Fruit fly (Drosophila melanogaster) whole organism, embryonic: ENCODE data around the gene Tengl3.

Source experiments
- Bgb ChIP-seq: fragments of 200-800 bp; sonication (Bioruptor generic); IDR thresholded peaks from 2 replicates; pipeline ENCODE4 v1.3.6; 2022; ENCODE audit warnings: missing biosample characterization, missing genetic modification characterization; ENCODE audit not compliant: partially characterized antibody
- Blimp-1 ChIP-seq: fragments of 200-800 bp; sonication (Bioruptor generic); optimal IDR thresholded peaks from 3 replicates; lab custom pipeline; 2018; ENCODE audit warnings: missing biosample characterization, missing genetic modification characterization, mild to moderate bottlenecking, moderate library complexity, missing genetic modification reagents
- CG10462 ChIP-seq: fragments of 200-800 bp; sonication (Bioruptor generic); optimal IDR thresholded peaks from 2 replicates; lab custom pipeline; 2016; ENCODE audit warnings: missing biosample characterization, missing genetic modification characterization
- CG12071 ChIP-seq: fragments of 200-800 bp; sonication (Bioruptor generic); optimal IDR thresholded peaks from 3 replicates; lab custom pipeline; 2018; ENCODE audit warnings: missing biosample characterization, mild to moderate bottlenecking, missing genetic modification characterization
- CG12391 ChIP-seq: fragments of 200-800 bp; sonication (Bioruptor generic); optimal IDR thresholded peaks from 3 replicates; lab custom pipeline; 2018; ENCODE audit warnings: missing biosample characterization, mild to moderate bottlenecking, missing genetic modification characterization, moderate library complexity
- CG14965 ChIP-seq: fragments of 200-800 bp; sonication (Bioruptor generic); optimal IDR thresholded peaks from 2 replicates; lab custom pipeline; 2016; ENCODE audit warnings: missing biosample characterization, missing genetic modification characterization, borderline replicate concordance
- CG16779 ChIP-seq: fragments of 200-800 bp; sonication (Bioruptor generic); IDR thresholded peaks from 2 replicates; pipeline ENCODE4 v1.3.6; 2022; ENCODE audit warnings: missing biosample characterization, missing genetic modification characterization
- CG17568 ChIP-seq: fragments of 200-800 bp; sonication (Bioruptor generic); optimal IDR thresholded peaks from 2 replicates; lab custom pipeline; 2018; ENCODE audit warnings: missing biosample characterization, mild to moderate bottlenecking, missing genetic modification characterization, moderate library complexity
- CG17912 ChIP-seq: fragments of 200-800 bp; sonication (Bioruptor generic); optimal IDR thresholded peaks from 2 replicates; lab custom pipeline; 2018; ENCODE audit warnings: missing biosample characterization, mild to moderate bottlenecking, missing genetic modification characterization
- CG18599 ChIP-seq: fragments of 200-800 bp; sonication (Bioruptor generic); optimal IDR thresholded peaks from 3 replicates; lab custom pipeline; 2017; ENCODE audit warnings: missing biosample characterization, missing genetic modification characterization, mild to moderate bottlenecking, moderate library complexity, missing genetic modification reagents
- CG2678 ChIP-seq: fragments of 200-800 bp; sonication (Bioruptor generic); optimal IDR thresholded peaks from 3 replicates; lab custom pipeline; 2019; ENCODE audit warnings: missing biosample characterization, mild to moderate bottlenecking, missing genetic modification characterization, moderate library complexity
- CG31441 ChIP-seq: fragments of 200-800 bp; sonication (Bioruptor generic); IDR thresholded peaks from 2 replicates; pipeline ENCODE4 v1.3.6; 2022; ENCODE audit warnings: missing biosample characterization, missing genetic modification characterization
- CG3847 ChIP-seq: fragments of 200-800 bp; sonication (Bioruptor generic); IDR thresholded peaks from 2 replicates; pipeline ENCODE4 v1.3.6; 2022; ENCODE audit warnings: missing biosample characterization, missing genetic modification characterization
- CG6813 ChIP-seq: fragments of 200-800 bp; sonication (Bioruptor generic); optimal IDR thresholded peaks from 2 replicates; lab custom pipeline; 2017; ENCODE audit warnings: missing biosample characterization, missing genetic modification characterization, mild to moderate bottlenecking, moderate library complexity, missing genetic modification reagents
- CG8290 ChIP-seq, 3 experiments: fragments of 200-800 bp; sonication (Bioruptor generic); optimal IDR thresholded peaks; 2 replicates each; lab custom pipeline; 2016 to 2019; ENCODE audit warnings: missing biosample characterization in 3 of 3, missing genetic modification characterization in 3 of 3, mild to moderate bottlenecking in 2 of 3, moderate library complexity in 1 of 3
- CG9609 ChIP-seq: fragments of 200-800 bp; sonication (Bioruptor generic); optimal IDR thresholded peaks from 3 replicates; lab custom pipeline; 2016; ENCODE audit warnings: missing biosample characterization, missing genetic modification characterization
- CG9727 ChIP-seq: fragments of 200-800 bp; sonication (Bioruptor generic); optimal IDR thresholded peaks from 3 replicates; lab custom pipeline; 2017; ENCODE audit warnings: missing biosample characterization, mild to moderate bottlenecking, missing genetic modification characterization
- Camta ChIP-seq: fragments of 200-800 bp; sonication (Bioruptor generic); optimal IDR thresholded peaks from 2 replicates; lab custom pipeline; 2016; ENCODE audit warnings: missing biosample characterization, missing genetic modification characterization
- D19B ChIP-seq: fragments of 200-800 bp; sonication (Bioruptor generic); optimal IDR thresholded peaks from 2 replicates; lab custom pipeline; 2017; ENCODE audit warnings: missing biosample characterization, mild to moderate bottlenecking, missing genetic modification characterization
- Dek ChIP-seq: fragments of 200-800 bp; sonication (Bioruptor generic); optimal IDR thresholded peaks from 3 replicates; lab custom pipeline; 2019; ENCODE audit warnings: missing biosample characterization, mild to moderate bottlenecking, missing genetic modification characterization, moderate library complexity
- Dip2 ChIP-seq: fragments of 200-800 bp; sonication (Bioruptor generic); IDR thresholded peaks from 2 replicates; pipeline ENCODE4 v1.3.6; 2022; ENCODE audit warnings: missing biosample characterization, missing genetic modification characterization
- Doc2 ChIP-seq: fragments of 200-800 bp; sonication (Bioruptor generic); IDR thresholded peaks from 2 replicates; pipeline ENCODE4 v1.3.6; 2022; ENCODE audit warnings: missing biosample characterization, missing genetic modification characterization
- Doc3 ChIP-seq: fragments of 200-800 bp; sonication (Bioruptor generic); IDR thresholded peaks from 3 replicates; pipeline ENCODE4 v1.3.6; 2022; ENCODE audit warnings: missing biosample characterization, missing genetic modification characterization; ENCODE audit not compliant: partially characterized antibody
- Dref ChIP-seq: fragments of 200-800 bp; sonication (Bioruptor generic); IDR thresholded peaks from 2 replicates; pipeline ENCODE4 v1.3.6; 2022; ENCODE audit warnings: missing biosample characterization, missing genetic modification characterization
- E2f2 ChIP-seq: fragments of 200-800 bp; sonication (Bioruptor generic); IDR thresholded peaks from 2 replicates; pipeline ENCODE4 v1.3.6; 2022; ENCODE audit warnings: missing biosample characterization, missing genetic modification characterization
- Fer2 ChIP-seq: fragments of 200-800 bp; sonication (Bioruptor generic); optimal IDR thresholded peaks from 2 replicates; lab custom pipeline; 2018; ENCODE audit warnings: missing biosample characterization, mild to moderate bottlenecking, missing genetic modification characterization, moderate library complexity
- Hr39 ChIP-seq: fragments of >200 bp; optimal IDR thresholded peaks from 2 replicates; lab custom pipeline; 2017
- Oli ChIP-seq: fragments of 200-800 bp; sonication (Bioruptor generic); optimal IDR thresholded peaks from 2 replicates; lab custom pipeline; 2018; ENCODE audit warnings: missing biosample characterization, mild to moderate bottlenecking, missing genetic modification characterization, moderate library complexity
- Sin3A ChIP-seq: fragments of >200 bp; optimal IDR thresholded peaks from 2 replicates; lab custom pipeline; 2018
- Six4 ChIP-seq: fragments of 200-800 bp; sonication (Bioruptor generic); optimal IDR thresholded peaks from 2 replicates; lab custom pipeline; 2016; ENCODE audit warnings: missing biosample characterization, missing genetic modification characterization
- abd-A ChIP-seq: fragments of 200-800 bp; sonication (Bioruptor generic); optimal IDR thresholded peaks from 3 replicates; lab custom pipeline; 2019; ENCODE audit warnings: missing biosample characterization, mild to moderate bottlenecking, missing genetic modification characterization, moderate library complexity
- bowl ChIP-seq: fragments of 200-800 bp; sonication (Bioruptor generic); IDR thresholded peaks from 2 replicates; pipeline ENCODE4 v1.3.6; 2022; ENCODE audit warnings: missing biosample characterization, missing genetic modification characterization
- chn ChIP-seq: fragments of 200-800 bp; sonication (Bioruptor generic); optimal IDR thresholded peaks from 2 replicates; lab custom pipeline; 2016; ENCODE audit warnings: missing biosample characterization, missing genetic modification characterization
- crc ChIP-seq: fragments of 200-800 bp; sonication (Bioruptor generic); optimal IDR thresholded peaks from 2 replicates; lab custom pipeline; 2016; ENCODE audit warnings: missing biosample characterization, missing genetic modification characterization
- dan ChIP-seq: fragments of 200-800 bp; sonication (Bioruptor generic); IDR thresholded peaks from 2 replicates; pipeline ENCODE4 v1.3.6; 2022; ENCODE audit warnings: missing biosample characterization, missing genetic modification characterization
- dm ChIP-seq: fragments of 200-800 bp; sonication (Bioruptor generic); optimal IDR thresholded peaks from 3 replicates; lab custom pipeline; 2016; ENCODE audit warnings: missing biosample characterization, missing genetic modification characterization
- exex ChIP-seq: fragments of 200-800 bp; sonication (Bioruptor generic); optimal IDR thresholded peaks from 4 replicates; lab custom pipeline; 2018; ENCODE audit warnings: missing biosample characterization, mild to moderate bottlenecking, missing genetic modification characterization, moderate library complexity
- gce ChIP-seq: fragments of 200-800 bp; sonication (Bioruptor generic); IDR thresholded peaks from 3 replicates; pipeline ENCODE4 v1.3.6; 2022; ENCODE audit warnings: missing biosample characterization, missing genetic modification characterization
- gfzf ChIP-seq: fragments of 200-800 bp; sonication (Bioruptor generic); optimal IDR thresholded peaks from 2 replicates; lab custom pipeline; 2016; ENCODE audit warnings: missing biosample characterization, mild to moderate bottlenecking, missing genetic modification characterization, moderate library complexity
- h ChIP-seq: fragments of >200 bp; optimal IDR thresholded peaks from 2 replicates; lab custom pipeline; 2017
- nom ChIP-seq: fragments of 200-800 bp; sonication (Bioruptor generic); optimal IDR thresholded peaks from 2 replicates; lab custom pipeline; 2017; ENCODE audit warnings: missing biosample characterization, missing genetic modification characterization, mild to moderate bottlenecking, moderate library complexity, missing genetic modification reagents
- pnt ChIP-seq: fragments of 200-800 bp; sonication (Bioruptor generic); optimal IDR thresholded peaks from 3 replicates; lab custom pipeline; 2016; ENCODE audit warnings: missing biosample characterization, missing genetic modification characterization
- run ChIP-seq: fragments of 200-800 bp; sonication (Bioruptor generic); optimal IDR thresholded peaks from 3 replicates; lab custom pipeline; 2018; ENCODE audit warnings: missing biosample characterization, mild to moderate bottlenecking, missing genetic modification characterization
- sc ChIP-seq, 3 experiments: fragments of >200 bp in 2 of 3; fragments of 200-800 bp in 1 of 3; sonication (Bioruptor generic) in 1 of 3; optimal IDR thresholded peaks; 2 replicates in 2 of 3; 3 replicates in 1 of 3; lab custom pipeline; 2017; ENCODE audit warnings: mild to moderate bottlenecking in 1 of 3, missing biosample characterization in 1 of 3, missing genetic modification characterization in 1 of 3, missing genetic modification reagents in 1 of 3
- scrt ChIP-seq: fragments of 200-800 bp; sonication (Bioruptor generic); optimal IDR thresholded peaks from 2 replicates; lab custom pipeline; 2018; ENCODE audit warnings: missing biosample characterization, mild to moderate bottlenecking, missing genetic modification characterization, moderate library complexity
- slbo ChIP-seq: fragments of 200-800 bp; sonication (Bioruptor generic); IDR thresholded peaks from 2 replicates; pipeline ENCODE4 v1.3.6; 2022; ENCODE audit warnings: missing biosample characterization, missing genetic modification characterization
- usp ChIP-seq: fragments of >200 bp; optimal IDR thresholded peaks from 2 replicates; lab custom pipeline; 2017; ENCODE audit warnings: missing biosample characterization, missing genetic modification characterization
- vvl ChIP-seq: fragments of 200-800 bp; sonication (Bioruptor generic); IDR thresholded peaks from 2 replicates; pipeline ENCODE4 v1.3.6; 2022; ENCODE audit warnings: missing biosample characterization, missing genetic modification characterization
- wdn ChIP-seq: fragments of 200-800 bp; sonication (Bioruptor generic); IDR thresholded peaks from 2 replicates; pipeline ENCODE4 v1.3.6; 2022; ENCODE audit warnings: missing biosample characterization, missing genetic modification characterization

Tengl3 gene

DNA sequence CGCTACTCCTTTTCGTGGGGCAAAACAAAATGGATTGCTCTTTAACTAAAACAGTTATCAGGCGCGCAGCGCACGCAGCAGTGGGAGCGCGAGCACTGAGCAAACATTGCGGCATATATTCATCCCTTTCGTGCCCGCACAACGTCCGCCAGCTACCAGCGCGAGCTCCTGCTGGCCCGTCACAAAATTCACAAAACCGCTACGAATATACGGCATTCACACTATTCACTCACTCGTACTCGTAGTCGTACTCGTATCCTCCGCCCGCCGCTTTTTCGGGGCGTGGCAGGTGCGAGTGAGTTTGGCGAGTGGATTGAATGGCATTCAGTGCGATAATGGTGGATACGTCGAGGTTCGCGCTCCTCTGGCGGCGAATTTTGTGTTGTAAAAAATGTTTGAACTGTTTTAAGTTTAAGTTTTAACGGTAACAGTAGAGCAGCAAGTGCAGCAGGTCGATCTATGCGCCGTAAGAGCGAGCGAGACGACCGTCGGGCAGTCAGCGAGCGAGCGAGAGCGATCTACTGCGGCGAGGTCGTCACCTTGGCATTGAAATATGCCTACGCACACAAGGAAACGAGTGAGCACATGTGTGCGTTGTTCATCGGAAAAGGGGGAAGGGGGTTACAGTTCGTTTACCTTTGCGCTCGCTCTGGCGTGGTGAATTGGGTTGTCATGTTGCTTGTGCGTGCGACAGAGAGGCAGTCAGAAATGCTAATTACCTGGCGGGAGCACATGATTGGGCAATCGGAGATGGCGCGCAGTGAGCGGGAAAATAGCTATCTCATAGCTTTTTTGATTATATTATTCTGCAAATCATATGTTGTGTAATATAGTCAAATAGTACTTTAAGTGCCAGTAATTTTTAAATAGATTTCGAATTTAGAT is 41.2 kb downstream of the Tengl3 start (continued):
- TF ChIP-seq dm (GFP tag; lab: Kevin White, UChicago), result peak; percentile 78
- TF ChIP-seq bowl (GFP tag; lab: Robert Waterston, UW), result no peak
- no peak for TF ChIP-seq h (lab: Kevin White, UChicago)
- TF ChIP-seq CG6813 (GFP tag; lab: Kevin White, UChicago), result peak; percentile 30
- peak; percentile 16 for TF ChIP-seq Blimp-1 (GFP tag; lab: Kevin White, UChicago)
- peak; percentile 22 for TF ChIP-seq usp (GFP tag; lab: Kevin White, UChicago)
- TF ChIP-seq nom (GFP tag; lab: Kevin White, UChicago), result peak; percentile 41
- peak; percentile 2 for TF ChIP-seq Six4 (GFP tag; lab: Kevin White, UChicago)
- no peak for TF ChIP-seq Doc3
- peak; percentile 60 for TF ChIP-seq Oli (tag; lab: Kevin White, UChicago)
- no peak for TF ChIP-seq Camta (GFP tag; lab: Kevin White, UChicago)
- peak; percentile 67 for TF ChIP-seq CG2678
- no peak for TF ChIP-seq E2f2
- TF ChIP-seq chn (GFP tag; lab: Kevin White, UChicago), result peak; percentile 69
- no peak for TF ChIP-seq slbo
- peak; percentile 20 for TF ChIP-seq Fer2 (tag; lab: Kevin White, UChicago)
- TF ChIP-seq CG3847, result no peak
- no peak for TF ChIP-seq gce (GFP tag; lab: Robert Waterston, UW)
- no peak for TF ChIP-seq CG10462 (GFP tag; lab: Kevin White, UChicago)
- no peak for TF ChIP-seq Doc2
- no peak for TF ChIP-seq vvl (GFP tag; lab: Robert Waterston, UW)
- peak; percentile 48 for TF ChIP-seq CG12071 (GFP tag; lab: Kevin White, UChicago)
- no peak for TF ChIP-seq pnt (GFP tag; lab: Kevin White, UChicago)
- TF ChIP-seq abd-A (tag; lab: Kevin White, UChicago), result peak; percentile 98
- TF ChIP-seq CG9727, result peak; percentile 63
- TF ChIP-seq Dref (GFP tag; lab: Robert Waterston, UW), result no peak
- TF ChIP-seq CG12391, result peak; percentile 65
- no peak for TF ChIP-seq Bgb
- no peak for TF ChIP-seq CG31441 (GFP tag; lab: Robert Waterston, UW)
- TF ChIP-seq CG17568 (GFP tag; lab: Kevin White, UChicago), result no peak
- TF ChIP-seq D19B (GFP tag; lab: Kevin White, UChicago), result peak; percentile 55
- peak; percentile 73 for TF ChIP-seq CG18599 (GFP tag; lab: Kevin White, UChicago)
- TF ChIP-seq CG14965 (GFP tag; lab: Kevin White, UChicago), result no peak
- no peak for TF ChIP-seq sc (optimal IDR thresholded peaks at IDR 0.05; lab: Kevin White, UChicago)
- TF ChIP-seq sc (GFP tag; optimal IDR thresholded peaks at IDR 0.05; lab: Kevin White, UChicago), result peak; percentile 49
- no peak for TF ChIP-seq CG8290 (GFP tag; optimal IDR thresholded peaks at IDR 0.05; lab: Kevin White, UChicago)
- peak; percentile 63 to 89 for TF ChIP-seq CG8290 (tag; optimal IDR thresholded peaks at IDR 0.05; lab: Kevin White, UChicago)
- no peak for TF ChIP-seq Sin3A
- peak; percentile 64 for TF ChIP-seq exex
- peak; percentile 56 for TF ChIP-seq Dek (tag; lab: Kevin White, UChicago)
- no peak for TF ChIP-seq wdn (GFP tag; lab: Robert Waterston, UW)
- no peak for TF ChIP-seq CG9609 (GFP tag; lab: Kevin White, UChicago)
- peak; percentile 57 for TF ChIP-seq scrt (GFP tag; lab: Kevin White, UChicago)
- TF ChIP-seq gfzf (GFP tag; lab: Kevin White, UChicago), result no peak
- no peak for TF ChIP-seq Dip2 (GFP tag; lab: Robert Waterston, UW)
- no peak for TF ChIP-seq dan (GFP tag; lab: Robert Waterston, UW)
- TF ChIP-seq CG17912 (GFP tag; lab: Kevin White, UChicago), result peak; percentile 81
- TF ChIP-seq crc, result no peak
- no peak for TF ChIP-seq run
- no peak for TF ChIP-seq Hr39 (lab: Kevin White, UChicago)
- TF ChIP-seq CG16779 (GFP tag; lab: Robert Waterston, UW), result no peak
